Fruit fly (Drosophila melanogaster) whole organism, embryonic: ENCODE measurements around the gene IntS2.

Experiments
- CG12219 ChIP-seq: fragments of 200-800 bp; sonication (Bioruptor generic); optimal IDR thresholded peaks from 3 replicates; lab custom pipeline; 2018; ENCODE audit warnings: missing biosample characterization, mild to moderate bottlenecking, missing genetic modification characterization
- CG12659 ChIP-seq: fragments of 200-800 bp; sonication (Bioruptor generic); optimal IDR thresholded peaks from 3 replicates; lab custom pipeline; 2017; ENCODE audit warnings: mild to moderate bottlenecking, missing biosample characterization, missing genetic modification reagents, missing genetic modification characterization
- CG12942 ChIP-seq: fragments of 200-800 bp; sonication (Bioruptor generic); optimal IDR thresholded peaks from 3 replicates; lab custom pipeline; 2016; ENCODE audit warnings: missing biosample characterization, missing genetic modification characterization
- CG14441 ChIP-seq: fragments of 200-800 bp; sonication (Bioruptor generic); IDR thresholded peaks from 2 replicates; pipeline ENCODE4 v1.3.6; 2022; ENCODE audit warnings: missing biosample characterization, missing genetic modification characterization
- CG15269 ChIP-seq: fragments of 200-800 bp; sonication (Bioruptor generic); optimal IDR thresholded peaks from 2 replicates; lab custom pipeline; 2018; ENCODE audit warnings: missing biosample characterization, mild to moderate bottlenecking, missing genetic modification characterization, moderate library complexity
- CG16863 ChIP-seq: fragments of 200-800 bp; sonication (Bioruptor generic); optimal IDR thresholded peaks from 3 replicates; lab custom pipeline; 2016; ENCODE audit warnings: missing biosample characterization, missing genetic modification characterization
- CG17385 ChIP-seq: fragments of 200-800 bp; sonication (Bioruptor generic); optimal IDR thresholded peaks from 3 replicates; lab custom pipeline; 2018; ENCODE audit warnings: missing biosample characterization, mild to moderate bottlenecking, missing genetic modification characterization
- CG18011 ChIP-seq: fragments of 200-800 bp; sonication (Bioruptor generic); optimal IDR thresholded peaks from 2 replicates; lab custom pipeline; 2017; ENCODE audit warnings: missing biosample characterization, missing genetic modification characterization, mild to moderate bottlenecking, moderate library complexity, missing genotype
- CG2712 ChIP-seq: fragments of 200-800 bp; optimal IDR thresholded peaks from 3 replicates; lab custom pipeline; 2019; ENCODE audit warnings: missing biosample characterization, mild to moderate bottlenecking, missing genetic modification characterization, moderate library complexity
- CG2889 ChIP-seq: fragments of 200-800 bp; sonication (Bioruptor generic); IDR thresholded peaks from 3 replicates; pipeline ENCODE4 v1.3.6; 2022; ENCODE audit warnings: missing biosample characterization, missing genetic modification characterization
- CG3407 ChIP-seq: fragments of 200-800 bp; sonication (Bioruptor generic); optimal IDR thresholded peaks from 2 replicates; lab custom pipeline; 2018; ENCODE audit warnings: missing biosample characterization, mild to moderate bottlenecking, missing genetic modification characterization
- CG34224 ChIP-seq: fragments of 200-800 bp; sonication (Bioruptor generic); IDR thresholded peaks from 3 replicates; pipeline ENCODE4 v1.3.6; 2022; ENCODE audit warnings: missing biosample characterization, missing genetic modification characterization; ENCODE audit not compliant: partially characterized antibody
- CG4404 ChIP-seq: fragments of 200-800 bp; sonication (Bioruptor generic); IDR thresholded peaks from 2 replicates; pipeline ENCODE4 v1.3.6; 2022; ENCODE audit warnings: missing biosample characterization, missing genetic modification characterization
- CG5180 ChIP-seq: fragments of 200-800 bp; sonication (Bioruptor generic); optimal IDR thresholded peaks from 3 replicates; lab custom pipeline; 2017; ENCODE audit warnings: missing biosample characterization, missing genetic modification characterization, mild to moderate bottlenecking, moderate library complexity, missing genetic modification reagents
- CG5953 ChIP-seq: fragments of 200-800 bp; sonication (Bioruptor generic); IDR thresholded peaks from 2 replicates; pipeline ENCODE4 v1.3.6; 2022; ENCODE audit warnings: missing biosample characterization, missing genetic modification characterization
- CG6272 ChIP-seq: fragments of 200-800 bp; sonication (Bioruptor generic); IDR thresholded peaks from 2 replicates; pipeline ENCODE4 v1.3.6; 2022; ENCODE audit warnings: missing biosample characterization, missing genetic modification characterization
- CG6689 ChIP-seq: fragments of 200-800 bp; sonication (Bioruptor generic); IDR thresholded peaks from 2 replicates; pipeline ENCODE4 v1.3.6; 2022; ENCODE audit warnings: missing biosample characterization, missing genetic modification characterization
- CG8089 ChIP-seq: fragments of 200-800 bp; sonication (Bioruptor generic); optimal IDR thresholded peaks from 3 replicates; lab custom pipeline; 2016; ENCODE audit warnings: missing biosample characterization, missing genetic modification characterization
- CG8290 ChIP-seq, 3 experiments: fragments of 200-800 bp; sonication (Bioruptor generic); optimal IDR thresholded peaks; 2 replicates each; lab custom pipeline; 2016 to 2019; ENCODE audit warnings: missing biosample characterization in 3 of 3, missing genetic modification characterization in 3 of 3, mild to moderate bottlenecking in 2 of 3, moderate library complexity in 1 of 3
- CG9876 ChIP-seq: fragments of 200-800 bp; sonication (Bioruptor generic); optimal IDR thresholded peaks from 2 replicates; lab custom pipeline; 2016; ENCODE audit warnings: missing biosample characterization, missing genetic modification characterization
- Dbx ChIP-seq: fragments of 200-800 bp; sonication (Bioruptor generic); IDR thresholded peaks from 3 replicates; pipeline ENCODE4 v1.3.6; 2022; ENCODE audit warnings: missing biosample characterization, missing genetic modification characterization
- E2f2 ChIP-seq: fragments of 200-800 bp; sonication (Bioruptor generic); IDR thresholded peaks from 2 replicates; pipeline ENCODE4 v1.3.6; 2022; ENCODE audit warnings: missing biosample characterization, missing genetic modification characterization
- Ets97D ChIP-seq: fragments of 200-800 bp; sonication (Bioruptor generic); optimal IDR thresholded peaks from 3 replicates; lab custom pipeline; 2016; ENCODE audit warnings: missing biosample characterization, missing genetic modification characterization
- Fer3 ChIP-seq: fragments of 200-800 bp; sonication (Bioruptor generic); optimal IDR thresholded peaks from 2 replicates; lab custom pipeline; 2018; ENCODE audit warnings: missing biosample characterization, mild to moderate bottlenecking, missing genetic modification characterization, moderate library complexity
- Gsc ChIP-seq: fragments of 200-800 bp; sonication (Bioruptor generic); IDR thresholded peaks from 2 replicates; pipeline ENCODE4 v1.3.6; 2022; ENCODE audit warnings: missing biosample characterization, missing genetic modification characterization
- HLH54F ChIP-seq: fragments of 200-800 bp; sonication (Bioruptor generic); optimal IDR thresholded peaks from 3 replicates; lab custom pipeline; 2016; ENCODE audit warnings: missing biosample characterization, missing genetic modification characterization
- HmgD ChIP-seq: fragments of 200-800 bp; sonication (Bioruptor generic); optimal IDR thresholded peaks from 3 replicates; lab custom pipeline; 2016; ENCODE audit warnings: missing biosample characterization, missing genetic modification characterization
- Pdp1 ChIP-seq, 2 experiments: fragments of 200-800 bp; sonication (Bioruptor generic); optimal IDR thresholded peaks; 3 replicates each; lab custom pipeline; 2016; ENCODE audit warnings: missing biosample characterization in 2 of 2, missing genetic modification characterization in 2 of 2, mild to moderate bottlenecking in 1 of 2, moderate library complexity in 1 of 2
- Tbp ChIP-seq: fragments of >200 bp; optimal IDR thresholded peaks from 2 replicates; lab custom pipeline; 2018; ENCODE audit warnings: missing biosample characterization, missing genetic modification characterization
- YL-1 ChIP-seq: fragments of 200-800 bp; sonication (Bioruptor generic); optimal IDR thresholded peaks from 3 replicates; lab custom pipeline; 2017; ENCODE audit warnings: missing biosample characterization, mild to moderate bottlenecking, missing genetic modification characterization
- abd-A ChIP-seq: fragments of 200-800 bp; sonication (Bioruptor generic); optimal IDR thresholded peaks from 3 replicates; lab custom pipeline; 2019; ENCODE audit warnings: missing biosample characterization, mild to moderate bottlenecking, missing genetic modification characterization, moderate library complexity
- al ChIP-seq: fragments of 200-800 bp; sonication (Bioruptor generic); IDR thresholded peaks from 2 replicates; pipeline ENCODE4 v1.3.6; 2022; ENCODE audit warnings: missing biosample characterization, missing genetic modification characterization
- ap ChIP-seq: fragments of 200-800 bp; sonication (Bioruptor generic); IDR thresholded peaks from 2 replicates; pipeline ENCODE4 v1.3.6; 2022; ENCODE audit warnings: missing biosample characterization, missing genetic modification characterization
- bab2 ChIP-seq: fragments of 200-800 bp; sonication (Bioruptor generic); optimal IDR thresholded peaks from 2 replicates; lab custom pipeline; 2016; ENCODE audit warnings: missing biosample characterization, missing genetic modification characterization
- cg ChIP-seq: fragments of 200-800 bp; sonication (Bioruptor generic); optimal IDR thresholded peaks from 3 replicates; lab custom pipeline; 2019; ENCODE audit warnings: missing biosample characterization, mild to moderate bottlenecking, missing genetic modification characterization, moderate library complexity
- corto ChIP-seq: fragments of 200-800 bp; sonication (Bioruptor generic); optimal IDR thresholded peaks from 2 replicates; lab custom pipeline; 2016; ENCODE audit warnings: missing biosample characterization, mild to moderate bottlenecking, missing genetic modification characterization, moderate library complexity
- danr ChIP-seq: fragments of 200-800 bp; sonication (Bioruptor generic); IDR thresholded peaks from 2 replicates; pipeline ENCODE4 v1.3.6; 2022; ENCODE audit warnings: missing biosample characterization, missing genetic modification characterization
- dpn ChIP-seq, 2 experiments: fragments of 200-800 bp; sonication (Bioruptor generic); optimal IDR thresholded peaks; 3 replicates each; lab custom pipeline; 2016; ENCODE audit warnings: missing biosample characterization in 2 of 2, missing genetic modification characterization in 2 of 2
- dysf ChIP-seq: fragments of 200-800 bp; sonication (Bioruptor generic); IDR thresholded peaks from 3 replicates; pipeline ENCODE4 v1.3.6; 2022; ENCODE audit warnings: missing biosample characterization, missing genetic modification characterization
- fru ChIP-seq: fragments of >200 bp; optimal IDR thresholded peaks from 2 replicates; lab custom pipeline; 2017
- h ChIP-seq: fragments of >200 bp; optimal IDR thresholded peaks from 2 replicates; lab custom pipeline; 2017
- luna ChIP-seq: fragments of 200-800 bp; sonication (Bioruptor generic); optimal IDR thresholded peaks from 2 replicates; lab custom pipeline; 2016; ENCODE audit warnings: missing biosample characterization, missing genetic modification characterization
- mirr ChIP-seq: fragments of 200-800 bp; sonication (Bioruptor generic); optimal IDR thresholded peaks from 3 replicates; lab custom pipeline; 2018; ENCODE audit warnings: missing biosample characterization, mild to moderate bottlenecking, missing genetic modification characterization
- oc ChIP-seq: fragments of 200-800 bp; sonication (Bioruptor generic); optimal IDR thresholded peaks from 2 replicates; lab custom pipeline; 2018; ENCODE audit warnings: missing biosample characterization, mild to moderate bottlenecking, missing genetic modification characterization, moderate library complexity
- odd ChIP-seq: fragments of 200-800 bp; sonication (Bioruptor generic); optimal IDR thresholded peaks from 2 replicates; lab custom pipeline; 2017; ENCODE audit warnings: missing biosample characterization, mild to moderate bottlenecking, missing genetic modification characterization
- onecut ChIP-seq: fragments of 200-800 bp; sonication (Bioruptor generic); IDR thresholded peaks from 2 replicates; pipeline ENCODE4 v1.3.6; 2022; ENCODE audit warnings: missing biosample characterization, missing genetic modification characterization
- org-1 ChIP-seq: fragments of 200-800 bp; sonication (Bioruptor generic); optimal IDR thresholded peaks from 2 replicates; lab custom pipeline; 2017; ENCODE audit warnings: missing biosample characterization, missing genetic modification characterization
- pho ChIP-seq: fragments of 200-800 bp; sonication (Bioruptor generic); optimal IDR thresholded peaks from 2 replicates; lab custom pipeline; 2016; ENCODE audit warnings: missing biosample characterization, missing genetic modification characterization
- psq ChIP-seq: fragments of 200-800 bp; sonication (Bioruptor generic); optimal IDR thresholded peaks from 2 replicates; lab custom pipeline; 2017; ENCODE audit warnings: missing biosample characterization, missing genetic modification characterization
- slp2 ChIP-seq: fragments of 200-800 bp; sonication (Bioruptor generic); optimal IDR thresholded peaks from 2 replicates; lab custom pipeline; 2016; ENCODE audit warnings: missing biosample characterization, missing genetic modification characterization
- twi ChIP-seq: fragments of 200-800 bp; optimal IDR thresholded peaks from 2 replicates; lab custom pipeline; 2019; ENCODE audit warnings: missing biosample characterization, mild to moderate bottlenecking, missing genetic modification characterization, moderate library complexity
- vvl ChIP-seq: fragments of 200-800 bp; sonication (Bioruptor generic); IDR thresholded peaks from 2 replicates; pipeline ENCODE4 v1.3.6; 2022; ENCODE audit warnings: missing biosample characterization, missing genetic modification characterization

Gene IntS2

DNA sequence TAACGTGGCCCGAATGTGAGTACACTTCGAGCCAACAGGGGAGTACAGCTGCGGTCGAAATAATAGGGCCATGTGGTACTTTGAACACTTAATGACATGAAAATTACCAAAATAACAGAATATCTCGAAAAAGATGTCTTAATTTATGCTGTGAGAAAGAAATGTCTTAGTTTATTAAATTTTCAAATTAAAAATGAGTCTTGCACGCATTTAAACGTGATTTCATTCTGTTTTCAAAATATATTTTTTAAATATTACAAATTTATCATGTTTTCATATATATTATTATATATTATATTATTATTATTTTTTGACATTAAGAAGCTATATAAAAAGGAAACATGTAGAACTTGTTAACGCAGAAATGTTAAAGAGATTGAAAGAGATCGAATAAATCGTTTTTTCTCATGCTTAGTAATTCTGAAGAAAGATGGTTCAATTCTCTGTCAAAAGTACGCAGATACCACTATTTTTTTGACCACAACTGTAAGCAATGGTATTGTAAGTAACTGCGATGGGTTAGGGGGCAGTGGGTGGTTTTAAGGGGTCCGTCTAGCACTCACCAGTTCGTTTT lies 38.3 kb upstream of the IntS2 start (continued):
- no peak for TF ChIP-seq CG8290 (GFP tag; optimal IDR thresholded peaks at IDR 0.05; lab: Kevin White, UChicago)
- peak in 1 of 2 experiments; percentile 6 for TF ChIP-seq CG8290 (tag; optimal IDR thresholded peaks at IDR 0.05; lab: Kevin White, UChicago)
- TF ChIP-seq cg (GFP tag; lab: Kevin White, UChicago), result no peak
- TF ChIP-seq E2f2 (GFP tag; lab: Robert Waterston, UW), result no peak
- no peak for TF ChIP-seq twi
- no peak for TF ChIP-seq CG6272 (GFP tag; lab: Robert Waterston, UW)
- no peak; the same call in 2 of the 3 replicates for TF ChIP-seq dysf
- TF ChIP-seq Pdp1 (GFP tag; optimal IDR thresholded peaks at IDR 0.05; lab: Kevin White, UChicago), result no peak
- TF ChIP-seq h (lab: Kevin White, UChicago), result no peak
- TF ChIP-seq CG4404, result no peak
- TF ChIP-seq danr (GFP tag; lab: Robert Waterston, UW), result no peak
- no peak for TF ChIP-seq CG8089 (GFP tag; lab: Kevin White, UChicago)
- no peak for TF ChIP-seq CG2889
- TF ChIP-seq CG12659 (GFP tag; lab: Kevin White, UChicago), result peak; percentile 6
- TF ChIP-seq Dbx (GFP tag; lab: Robert Waterston, UW), result no peak
- TF ChIP-seq CG12942 (GFP tag; lab: Kevin White, UChicago), result no peak
- TF ChIP-seq ap, result 0 out of 2 replicates have a peak, but pooled peaks have one; percentile 18
- no peak for TF ChIP-seq HmgD
- TF ChIP-seq YL-1 (GFP tag; lab: Kevin White, UChicago), result no peak
- no peak for TF ChIP-seq slp2 (GFP tag; lab: Kevin White, UChicago)
- 0 out of 2 replicates have a peak, but pooled peaks have one; percentile 17 for TF ChIP-seq CG6689 (GFP tag; lab: Robert Waterston, UW)
- TF ChIP-seq luna (GFP tag; lab: Kevin White, UChicago), result no peak
- TF ChIP-seq al (GFP tag; lab: Robert Waterston, UW), result no peak
- no peak for TF ChIP-seq Ets97D
- TF ChIP-seq bab2 (GFP tag; lab: Kevin White, UChicago), result no peak
- no peak for TF ChIP-seq CG5953 (GFP tag; lab: Robert Waterston, UW)
- no peak for TF ChIP-seq org-1 (GFP tag; lab: Kevin White, UChicago)
- TF ChIP-seq CG34224, result no peak
- TF ChIP-seq oc (tag; lab: Kevin White, UChicago), result no peak
- TF ChIP-seq CG3407, result no peak
- TF ChIP-seq CG5180, result no peak
- TF ChIP-seq CG2712 (tag; lab: Kevin White, UChicago), result peak; percentile 42
- TF ChIP-seq fru, result no peak
- TF ChIP-seq dpn (GFP tag; optimal IDR thresholded peaks at IDR 0.05; lab: Kevin White, UChicago), result peak in 1 of 2 experiments; percentile 0
- no peak for TF ChIP-seq CG16863 (GFP tag; lab: Kevin White, UChicago)
- TF ChIP-seq HLH54F (GFP tag; lab: Kevin White, UChicago), result no peak
- TF ChIP-seq CG18011 (GFP tag; lab: Kevin White, UChicago), result no peak
- no peak for TF ChIP-seq Gsc (GFP tag; lab: Robert Waterston, UW)
- no peak for TF ChIP-seq corto (GFP tag; lab: Kevin White, UChicago)
- TF ChIP-seq odd (GFP tag; lab: Kevin White, UChicago), result peak; percentile 43
- TF ChIP-seq CG14441 (GFP tag; lab: Robert Waterston, UW), result no peak
- TF ChIP-seq abd-A (tag; lab: Kevin White, UChicago), result no peak
- no peak for TF ChIP-seq Fer3 (tag; lab: Kevin White, UChicago)
- TF ChIP-seq Tbp, result no peak
- TF ChIP-seq onecut, result no peak
- TF ChIP-seq CG17385 (GFP tag; lab: Kevin White, UChicago), result peak; percentile 28
- no peak for TF ChIP-seq pho (GFP tag; lab: Kevin White, UChicago)
- TF ChIP-seq vvl (GFP tag; lab: Robert Waterston, UW), result no peak
- no peak for TF ChIP-seq psq
- peak; percentile 34 for TF ChIP-seq CG15269 (tag; lab: Kevin White, UChicago)
- no peak for TF ChIP-seq mirr (GFP tag; lab: Kevin White, UChicago)
- TF ChIP-seq CG9876 (GFP tag; lab: Kevin White, UChicago), result no peak
- no peak for TF ChIP-seq CG12219 (GFP tag; lab: Kevin White, UChicago)
